Worm (Caenorhabditis elegans) whole organism, mixed stage, embryonic: ENCODE data around the gene K09F5.4.

Experiments
- blmp-1 ChIP-seq: fragments of 150-350 bp; optimal IDR thresholded peaks from 2 replicates; lab custom pipeline; 2014; ENCODE audit warnings: missing biosample characterization, missing genetic modification characterization
- ces-1 ChIP-seq: fragments of 150-350 bp; optimal IDR thresholded peaks from 2 replicates; lab custom pipeline; 2014; ENCODE audit warnings: missing biosample characterization, missing genetic modification reagents, missing genetic modification characterization
- elt-3 ChIP-seq: fragments of 150-350 bp; optimal IDR thresholded peaks from 2 replicates; lab custom pipeline; 2014; ENCODE audit warnings: missing biosample characterization, missing genetic modification characterization
- ham-2 ChIP-seq: fragments of 200-800 bp; sonication (Bioruptor generic); optimal IDR thresholded peaks from 2 replicates; lab custom pipeline; 2018; ENCODE audit warnings: mild to moderate bottlenecking, missing genetic modification characterization, missing compliant biosample characterization
- lin-13 ChIP-seq: fragments of 150-350 bp; optimal IDR thresholded peaks from 2 replicates; lab custom pipeline; 2014; ENCODE audit warnings: missing biosample characterization, missing genetic modification characterization
- mab-5 ChIP-seq: fragments of 150-350 bp; optimal IDR thresholded peaks from 2 replicates; lab custom pipeline; 2014; ENCODE audit warnings: missing biosample characterization, missing genetic modification characterization
- mep-1 ChIP-seq: fragments of 150-350 bp; optimal IDR thresholded peaks from 2 replicates; lab custom pipeline; 2017; ENCODE audit warnings: missing biosample characterization, missing genetic modification reagents, missing genetic modification characterization, inconsistent platforms
- nhr-12 ChIP-seq: fragments of 150-350 bp; optimal IDR thresholded peaks from 2 replicates; lab custom pipeline; 2014; ENCODE audit warnings: missing biosample characterization, missing genetic modification characterization
- nhr-237 ChIP-seq: fragments of 150-350 bp; optimal IDR thresholded peaks from 2 replicates; lab custom pipeline; 2014; ENCODE audit warnings: missing biosample characterization, missing genetic modification characterization
- nhr-76 ChIP-seq: sonication (generic microtip); optimal IDR thresholded peaks from 2 replicates; lab custom pipeline; 2017; ENCODE audit warnings: missing biosample characterization, missing genetic modification characterization
- sem-2 ChIP-seq: fragments of 200-800 bp; sonication (Bioruptor generic); optimal IDR thresholded peaks from 2 replicates; lab custom pipeline; 2018; ENCODE audit warnings: mild to moderate bottlenecking, missing genetic modification characterization, missing compliant biosample characterization
- snpc-4 ChIP-seq: fragments of 150-350 bp; optimal IDR thresholded peaks from 2 replicates; lab custom pipeline; 2014; ENCODE audit warnings: missing biosample characterization, missing genetic modification characterization
- unc-39 ChIP-seq: fragments of 150-350 bp; optimal IDR thresholded peaks from 2 replicates; lab custom pipeline; 2014; ENCODE audit warnings: missing biosample characterization, missing genetic modification characterization
- zip-8 ChIP-seq: fragments of 150-350 bp; optimal IDR thresholded peaks from 2 replicates; lab custom pipeline; 2014; ENCODE audit warnings: missing biosample characterization, missing genetic modification characterization

DNA sequence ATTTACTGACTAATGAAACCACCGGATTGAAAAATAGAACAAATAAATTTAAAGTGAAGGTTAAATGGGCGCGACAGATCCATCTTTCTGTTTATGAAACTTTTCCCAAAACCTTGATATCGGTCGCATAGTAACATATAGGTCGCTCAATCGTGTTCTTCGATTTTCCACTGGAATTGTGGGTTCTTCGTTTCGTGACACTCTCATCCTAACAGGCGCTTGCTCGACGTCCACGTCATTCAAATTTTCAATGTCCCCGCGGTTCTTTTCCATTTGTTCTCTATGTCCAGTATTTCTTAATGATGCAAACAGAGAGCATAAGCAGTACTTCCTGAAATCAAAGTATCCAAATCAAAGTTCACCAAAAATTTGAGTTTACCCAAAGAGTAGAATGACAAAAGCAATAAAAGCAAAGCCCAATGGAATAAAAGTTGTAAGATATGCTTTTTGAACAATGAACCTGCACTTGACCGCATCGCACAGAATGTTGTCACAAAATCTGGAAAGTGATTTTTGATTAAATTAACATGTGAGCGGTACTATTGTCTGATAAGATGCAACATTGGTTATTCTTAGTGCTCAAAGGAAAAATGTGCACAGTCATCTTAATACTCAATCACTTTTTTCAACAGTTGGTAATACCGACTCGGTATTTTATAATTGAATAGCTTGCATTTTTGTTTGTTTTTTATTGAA, 43.0 kb downstream of the K09F5.4 start, which contains the start of gene F27D9.13:
- TF ChIP-seq blmp-1 (no peak), zip-8 (tag; lab: Kevin White, UChicago) (no peak), snpc-4 (tag; lab: Kevin White, UChicago) (no peak), unc-39 (tag; lab: Kevin White, UChicago) (no peak), lin-13 (tag; lab: Kevin White, UChicago) (no peak), nhr-237 (tag; lab: Kevin White, UChicago) (no peak), elt-3 (tag; lab: Kevin White, UChicago) (no peak), mab-5 (no peak), nhr-12 (no peak), ham-2 (GFP tag; lab: Kevin White, UChicago) (no peak), ces-1 (GFP tag; lab: Kevin White, UChicago) (no peak), sem-2 (GFP tag; lab: Kevin White, UChicago) (no peak), mep-1 (tag; lab: Kevin White, UChicago) (no peak), nhr-76 (tag; lab: Kevin White, UChicago) (no peak)
